Worm (Caenorhabditis elegans) whole organism, L1 larva: ENCODE results near the gene hmg-12.
A peak's percentile ranks its signal among the peaks of the same experiment; 100 is the strongest.

Experiments used
- C04F5.9 ChIP-seq: sonication (generic microtip); optimal IDR thresholded peaks from 2 replicates; lab custom pipeline; 2016; ENCODE audit warnings: missing genetic modification characterization, missing compliant biosample characterization
- ama-1 ChIP-seq: fragments of 150-350 bp; optimal IDR thresholded peaks from 2 replicates; lab custom pipeline; 2014
- ceh-8 ChIP-seq: fragments of 200-800 bp; sonication (Bioruptor generic); optimal IDR thresholded peaks from 2 replicates; lab custom pipeline; 2018; ENCODE audit warnings: mild to moderate bottlenecking, missing genetic modification characterization, moderate library complexity, missing compliant biosample characterization
- ceh-88 ChIP-seq: fragments of 200-800 bp; sonication (Bioruptor generic); IDR thresholded peaks from 2 replicates; pipeline ENCODE4 v1.3.6; 2022; ENCODE audit warnings: missing genetic modification characterization, missing compliant biosample characterization
- dpl-1 ChIP-seq, 3 experiments: fragments of 150-350 bp in 2 of 3; sonication (generic microtip) in 1 of 3; optimal IDR thresholded peaks; 2 replicates each; lab custom pipeline; 2014 to 2017; ENCODE audit warnings: missing biosample characterization in 3 of 3, missing genetic modification characterization in 3 of 3, missing genetic modification reagents in 3 of 3
- efl-1 ChIP-seq, 4 experiments: fragments of 150-350 bp; optimal IDR thresholded peaks in 3 of 4; peaks in 1 of 4; 1 replicate in 1 of 4; 2 replicates in 3 of 4; lab custom pipeline; 2014; ENCODE audit warnings: missing biosample characterization in 2 of 4, missing genetic modification characterization in 2 of 4, missing genetic modification reagents in 2 of 4
- efl-3 ChIP-seq: fragments of 200-800 bp; sonication (Bioruptor generic); optimal IDR thresholded peaks from 2 replicates; lab custom pipeline; 2018; ENCODE audit warnings: mild to moderate bottlenecking, missing genetic modification characterization, missing compliant biosample characterization
- egl-27 ChIP-seq, 2 experiments: fragments of 150-350 bp in 1 of 2; sonication (generic microtip); optimal IDR thresholded peaks; 3 replicates each; lab custom pipeline; 2017 to 2018; ENCODE audit warnings: missing biosample characterization in 2 of 2, missing genetic modification characterization in 2 of 2, missing genetic modification reagents in 2 of 2
- fkh-10 ChIP-seq: sonication (generic microtip); optimal IDR thresholded peaks from 2 replicates; lab custom pipeline; 2017; ENCODE audit warnings: missing biosample characterization, missing genetic modification reagents, missing genetic modification characterization
- hlh-4 ChIP-seq: sonication (generic microtip); optimal IDR thresholded peaks from 2 replicates; lab custom pipeline; 2016; ENCODE audit warnings: mild to moderate bottlenecking, missing genetic modification characterization, missing compliant biosample characterization
- jun-1 ChIP-seq: fragments of 150-350 bp; optimal IDR thresholded peaks from 2 replicates; lab custom pipeline; 2014; ENCODE audit warnings: missing biosample characterization, missing genetic modification reagents, missing genetic modification characterization
- lin-13 ChIP-seq: fragments of 150-350 bp; optimal IDR thresholded peaks from 2 replicates; lab custom pipeline; 2014; ENCODE audit warnings: missing biosample characterization, missing genetic modification reagents, missing genetic modification characterization
- lin-14 ChIP-seq: fragments of 200-800 bp; sonication (Bioruptor generic); optimal IDR thresholded peaks from 2 replicates; lab custom pipeline; 2018; ENCODE audit warnings: mild to moderate bottlenecking, missing genetic modification characterization, moderate library complexity, missing compliant biosample characterization
- mef-2 ChIP-seq: fragments of 150-350 bp; optimal IDR thresholded peaks from 2 replicates; lab custom pipeline; 2014; ENCODE audit warnings: missing biosample characterization, missing genetic modification characterization
- mep-1 ChIP-seq: fragments of 150-350 bp; optimal IDR thresholded peaks from 2 replicates; lab custom pipeline; 2014; ENCODE audit warnings: missing biosample characterization, missing genetic modification characterization
- nhr-11 ChIP-seq: fragments of 150-350 bp; optimal IDR thresholded peaks from 2 replicates; lab custom pipeline; 2014; ENCODE audit warnings: missing biosample characterization, missing genetic modification characterization
- nhr-20 ChIP-seq: sonication (generic microtip); optimal IDR thresholded peaks from 2 replicates; lab custom pipeline; 2016; ENCODE audit warnings: mild to moderate bottlenecking, missing genetic modification characterization, missing compliant biosample characterization
- nhr-28 ChIP-seq: fragments of 150-350 bp; optimal IDR thresholded peaks from 2 replicates; lab custom pipeline; 2014; ENCODE audit warnings: missing biosample characterization, missing genetic modification characterization
- nhr-77 ChIP-seq: fragments of 150-350 bp; optimal IDR thresholded peaks from 2 replicates; lab custom pipeline; 2014; ENCODE audit warnings: missing biosample characterization, missing genetic modification characterization
- pqm-1 ChIP-seq: sonication (generic microtip); optimal IDR thresholded peaks from 3 replicates; lab custom pipeline; 2017; ENCODE audit warnings: missing biosample characterization, missing genetic modification characterization
- rnt-1 ChIP-seq: sonication (generic microtip); optimal IDR thresholded peaks from 2 replicates; lab custom pipeline; 2016; ENCODE audit warnings: mild to moderate bottlenecking, missing genetic modification characterization, moderate library complexity, missing compliant biosample characterization
- skn-1 ChIP-seq: fragments of 150-350 bp; optimal IDR thresholded peaks from 2 replicates; lab custom pipeline; 2014; ENCODE audit warnings: missing biosample characterization, missing genetic modification characterization
- sox-4 ChIP-seq: sonication (generic microtip); optimal IDR thresholded peaks from 2 replicates; lab custom pipeline; 2016; ENCODE audit warnings: missing genetic modification characterization, missing compliant biosample characterization
- sptf-1 ChIP-seq: fragments of 150-350 bp; optimal IDR thresholded peaks from 2 replicates; lab custom pipeline; 2014; ENCODE audit warnings: missing biosample characterization, missing genetic modification characterization
- tlp-1 ChIP-seq: fragments of 150-350 bp; optimal IDR thresholded peaks from 2 replicates; lab custom pipeline; 2014; ENCODE audit warnings: missing biosample characterization, missing genetic modification characterization
- unc-30 ChIP-seq: sonication (generic microtip); optimal IDR thresholded peaks from 2 replicates; lab custom pipeline; 2017; ENCODE audit warnings: missing biosample characterization, missing genetic modification characterization
- unc-62 ChIP-seq: fragments of 150-350 bp; optimal IDR thresholded peaks from 2 replicates; lab custom pipeline; 2014; ENCODE audit warnings: missing biosample characterization, missing genetic modification reagents, missing genetic modification characterization
- ztf-11 ChIP-seq, 2 experiments: sonication (generic microtip); optimal IDR thresholded peaks; 2 replicates each; lab custom pipeline; 2016 to 2017; ENCODE audit warnings: missing genetic modification characterization in 2 of 2, missing biosample characterization in 1 of 2, missing compliant biosample characterization in 1 of 2
- ztf-4 ChIP-seq: fragments of 150-350 bp; optimal IDR thresholded peaks from 2 replicates; lab custom pipeline; 2014; ENCODE audit warnings: missing biosample characterization, missing genetic modification characterization

Gene hmg-12

ce11 chrII:11902203-11902602 is 14.1 kb upstream of the hmg-12 start:
- TF ChIP-seq lin-14 (GFP tag; lab: Kevin White, UChicago) = peak; percentile 22
- no peak for TF ChIP-seq ceh-88 (GFP tag; lab: Robert Waterston, UW)
- TF ChIP-seq mep-1 = peak; percentile 8

- TF ChIP-seq ztf-4 (tag; lab: Kevin White, UChicago) = no peak
- no peak for TF ChIP-seq sox-4
- no peak for TF ChIP-seq ceh-8 (GFP tag; lab: Kevin White, UChicago)
- TF ChIP-seq hlh-4 (tag; lab: Kevin White, UChicago) = no peak
- TF ChIP-seq efl-3 (GFP tag; lab: Kevin White, UChicago) = no peak
- no peak for TF ChIP-seq unc-30 (tag; lab: Kevin White, UChicago)
- TF ChIP-seq tlp-1 (tag; lab: Kevin White, UChicago) = no peak
These were observed 11.3 kb upstream of the hmg-12 start for ce11 chrII:11905023-11905422.

- TF ChIP-seq egl-27 (tag; optimal IDR thresholded peaks at IDR 0.05; lab: Kevin White, UChicago) = no peak
- no peak for TF ChIP-seq pqm-1
- no peak for TF ChIP-seq mef-2 (tag; lab: Kevin White, UChicago)
- no peak for TF ChIP-seq sptf-1 (tag; lab: Kevin White, UChicago)
- TF ChIP-seq nhr-20 (tag; lab: Kevin White, UChicago) = no peak
- TF ChIP-seq jun-1 = no peak
- no peak for TF ChIP-seq ceh-88 (GFP tag; lab: Robert Waterston, UW)
- TF ChIP-seq nhr-11 (tag; lab: Kevin White, UChicago) = no peak
- TF ChIP-seq nhr-28 (tag; lab: Kevin White, UChicago) = no peak
- TF ChIP-seq skn-1 (tag; lab: Kevin White, UChicago) = no peak
- no peak for TF ChIP-seq ztf-11 (tag; optimal IDR thresholded peaks at IDR 0.05; lab: Kevin White, UChicago)
These were observed 10.1 kb upstream of the hmg-12 start, which contains the start of gene ZK930.4 for ce11 chrII:11906217-11906616. TSS of gene ZK930.4 (plus strand) at chrII:11906517.

ce11 chrII:11910569-11910968 is 5.7 kb upstream of the hmg-12 start:
- TF ChIP-seq dpl-1 (GFP tag; optimal IDR thresholded peaks at IDR 0.05; lab: Kevin White, UChicago) = no peak
- TF ChIP-seq efl-1 (optimal IDR thresholded peaks at IDR 0.05; lab: Kevin White, UChicago) = no peak
- peak in 1 of 2 experiments; percentile 30 for TF ChIP-seq efl-1 (GFP tag; optimal IDR thresholded peaks at IDR 0.05 in 1 of 2; lab: Kevin White, UChicago)

ce11 chrII:11914304-11914703 is 2.0 kb upstream of the hmg-12 start, which contains the start of gene ZK930.7:
TSS of gene ZK930.7 (plus strand) at chrII:11914604.
- TF ChIP-seq rnt-1 (tag; lab: Kevin White, UChicago) = no peak
- no peak for TF ChIP-seq unc-62 (GFP tag; lab: Kevin White, UChicago)
- TF ChIP-seq ama-1 (lab: Kevin White, UChicago) = no peak
- TF ChIP-seq sox-4 = no peak
- no peak for TF ChIP-seq tlp-1 (tag; lab: Kevin White, UChicago)
- TF ChIP-seq lin-13 (GFP tag; lab: Kevin White, UChicago) = no peak
- TF ChIP-seq unc-30 (tag; lab: Kevin White, UChicago) = no peak
- TF ChIP-seq, all 84 proteins: peak for 0

ce11 chrII:11916555-11916941 is 235 bp downstream of the hmg-12 start:
- no peak for TF ChIP-seq C04F5.9 (tag; lab: Kevin White, UChicago)
- TF ChIP-seq nhr-77 (tag; lab: Kevin White, UChicago) = no peak
- no peak for TF ChIP-seq fkh-10
- TF ChIP-seq hlh-4 (tag; lab: Kevin White, UChicago) = no peak

- no peak for TF ChIP-seq efl-1 (optimal IDR thresholded peaks at IDR 0.05; lab: Kevin White, UChicago)
- TF ChIP-seq efl-1 (GFP tag; optimal IDR thresholded peaks at IDR 0.05 in 1 of 2; lab: Kevin White, UChicago) = peak in 1 of 2 experiments; percentile 63
- no peak for TF ChIP-seq hlh-4 (tag; lab: Kevin White, UChicago)
These were observed 632 bp downstream of the hmg-12 start for ce11 chrII:11916945-11917344.
